Worm (Caenorhabditis elegans): ENCODE results near the gene C30G7.4.

- TF ChIP-seq flt-1 (GFP tag; IDR thresholded peaks at IDR 0.05) (no peak), T22C8.4 (GFP tag; IDR thresholded peaks at IDR 0.05) (no peak), ref-1 (GFP tag; conservative IDR thresholded peaks at IDR 0.05) (no peak), ztf-29 (GFP tag; IDR thresholded peaks at IDR 0.05) (no peak), tab-1 (GFP tag; IDR thresholded peaks at IDR 0.05) (no peak), ztf-23 (GFP tag; IDR thresholded peaks at IDR 0.05) (no peak), cog-1 (tag; optimal IDR thresholded peaks at IDR 0.05) (no peak), med-1 (GFP tag; optimal IDR thresholded peaks at IDR 0.05; ENCODE audit: insufficient read depth) (no peak), klf-2 (GFP tag; conservative IDR thresholded peaks at IDR 0.05) (no peak)
Observed at ce11 chrV:14909331-14909835, 37.5 kb downstream of the C30G7.4 start, which contains the start of gene H12D21.9.

All from whole organism, midembryonic.